Fruit fly (Drosophila melanogaster) whole organism, wandering third instar larva: ENCODE results near the gene mus312.

Experiments
- Abd-B ChIP-seq: fragments of >200 bp; optimal IDR thresholded peaks from 2 replicates; lab custom pipeline; 2017; ENCODE audit warnings: missing biosample characterization, missing genetic modification characterization
- CG32264 ChIP-seq: fragments of 200-800 bp; sonication (Bioruptor generic); optimal IDR thresholded peaks from 2 replicates; lab custom pipeline; 2016; ENCODE audit warnings: missing biosample characterization, missing genetic modification characterization
- CG9705 ChIP-seq: fragments of 200-800 bp; sonication (Bioruptor generic); optimal IDR thresholded peaks from 2 replicates; lab custom pipeline; 2018; ENCODE audit warnings: missing biosample characterization, mild to moderate bottlenecking, missing genetic modification characterization
- CrebA ChIP-seq: fragments of 200-800 bp; sonication (Bioruptor generic); optimal IDR thresholded peaks from 2 replicates; lab custom pipeline; 2016; ENCODE audit warnings: missing biosample characterization, mild to moderate bottlenecking, missing genetic modification characterization, borderline replicate concordance
- Dfd ChIP-seq: fragments of >200 bp; optimal IDR thresholded peaks from 2 replicates; lab custom pipeline; 2017; ENCODE audit warnings: missing biosample characterization, missing genetic modification characterization
- Dif ChIP-seq: fragments of 200-275, 200-300 bp; sonication (Bioruptor generic); optimal IDR thresholded peaks from 2 replicates; lab custom pipeline; 2018; ENCODE audit warnings: missing biosample characterization, missing genetic modification characterization; ENCODE audit not compliant: partially characterized antibody
- GATAd ChIP-seq: sonication (Bioruptor generic); optimal IDR thresholded peaks from 2 replicates; lab custom pipeline; 2016; ENCODE audit warnings: missing biosample characterization, missing genetic modification characterization
- HLH106 ChIP-seq: fragments of 200-800 bp; optimal IDR thresholded peaks from 3 replicates; lab custom pipeline; 2019; ENCODE audit warnings: missing biosample characterization, mild to moderate bottlenecking, missing genetic modification characterization, moderate library complexity
- Hnf4 ChIP-seq: fragments of 200-800 bp; sonication (Bioruptor generic); optimal IDR thresholded peaks from 2 replicates; lab custom pipeline; 2016; ENCODE audit warnings: missing biosample characterization, mild to moderate bottlenecking, missing genetic modification characterization
- Hr78 ChIP-seq: fragments of >200 bp; optimal IDR thresholded peaks from 2 replicates; lab custom pipeline; 2017; ENCODE audit warnings: missing biosample characterization, missing genetic modification characterization
- Hr83 ChIP-seq: fragments of 200-300 bp; sonication (Bioruptor generic); optimal IDR thresholded peaks from 2 replicates; lab custom pipeline; 2016; ENCODE audit warnings: missing biosample characterization, mild to moderate bottlenecking, missing genetic modification characterization, moderate library complexity; ENCODE audit not compliant: poor library complexity, severe bottlenecking
- Jra ChIP-seq: sonication (Bioruptor generic); optimal IDR thresholded peaks from 2 replicates; lab custom pipeline; 2016; ENCODE audit warnings: missing biosample characterization, missing genetic modification characterization
- Mio ChIP-seq: sonication (Bioruptor generic); optimal IDR thresholded peaks from 2 replicates; lab custom pipeline; 2016; ENCODE audit warnings: missing biosample characterization, missing genetic modification characterization
- Myc ChIP-seq: fragments of >200 bp; optimal IDR thresholded peaks from 2 replicates; lab custom pipeline; 2017
- N ChIP-seq: fragments of >200 bp; optimal IDR thresholded peaks from 2 replicates; lab custom pipeline; 2018; ENCODE audit warnings: missing biosample characterization, missing external identifiers, missing genetic modification characterization
- OdsH ChIP-seq: fragments of 200-800 bp; sonication (Bioruptor generic); optimal IDR thresholded peaks from 2 replicates; lab custom pipeline; 2016; ENCODE audit warnings: missing biosample characterization, mild to moderate bottlenecking, missing genetic modification characterization
- Rel ChIP-seq, 2 experiments: fragments of 200-800 bp; sonication (Bioruptor generic) in 1 of 2; optimal IDR thresholded peaks; 2 replicates in 1 of 2; 3 replicates in 1 of 2; lab custom pipeline; 2016 to 2019; ENCODE audit warnings: mild to moderate bottlenecking in 2 of 2, missing biosample characterization in 2 of 2, missing genetic modification characterization in 2 of 2, moderate library complexity in 1 of 2
- Sp1 ChIP-seq: fragments of 200-800 bp; sonication (Bioruptor generic); optimal IDR thresholded peaks from 3 replicates; lab custom pipeline; 2019; ENCODE audit warnings: missing biosample characterization, mild to moderate bottlenecking, missing genetic modification characterization, moderate library complexity
- Vsx2 ChIP-seq: fragments of 200-300, 225-300 bp; sonication (Bioruptor generic); optimal IDR thresholded peaks from 2 replicates; lab custom pipeline; 2018; ENCODE audit warnings: missing biosample characterization, missing genetic modification characterization; ENCODE audit not compliant: partially characterized antibody
- br ChIP-seq: fragments of 200-800 bp; sonication (Bioruptor generic); optimal IDR thresholded peaks from 2 replicates; lab custom pipeline; 2016; ENCODE audit warnings: missing biosample characterization, missing genetic modification characterization
- brk ChIP-seq: fragments of 200-800 bp; sonication (Bioruptor generic); optimal IDR thresholded peaks from 2 replicates; lab custom pipeline; 2016; ENCODE audit warnings: missing biosample characterization, mild to moderate bottlenecking, missing genetic modification characterization
- dl ChIP-seq, 2 experiments: fragments of 175-275, 200-275 bp in 1 of 2; fragments of 200-275 bp in 1 of 2; sonication (Bioruptor generic); optimal IDR thresholded peaks; lab custom pipeline; 2018; ENCODE audit warnings: mild to moderate bottlenecking in 2 of 2, missing biosample characterization in 2 of 2, missing genetic modification characterization in 2 of 2, moderate library complexity in 2 of 2; ENCODE audit not compliant: partially characterized antibody in 2 of 2, insufficient read depth in 1 of 2
- dmrt93B ChIP-seq: fragments of 200-800 bp; sonication (Bioruptor generic); optimal IDR thresholded peaks from 2 replicates; lab custom pipeline; 2018; ENCODE audit warnings: missing biosample characterization, mild to moderate bottlenecking, missing genetic modification characterization
- dsf ChIP-seq: sonication (Bioruptor generic); optimal IDR thresholded peaks from 2 replicates; lab custom pipeline; 2016; ENCODE audit warnings: missing biosample characterization, missing genetic modification characterization, borderline replicate concordance
- ey ChIP-seq: fragments of 200-800 bp; sonication (Bioruptor generic); optimal IDR thresholded peaks from 2 replicates; lab custom pipeline; 2016; ENCODE audit warnings: missing biosample characterization, missing genetic modification characterization
- foxo ChIP-seq, 2 experiments: fragments of 200-800 bp; sonication (Bioruptor generic); optimal IDR thresholded peaks; 2 replicates in 1 of 2; 3 replicates in 1 of 2; lab custom pipeline; 2016 to 2017; ENCODE audit warnings: missing biosample characterization in 2 of 2, missing genetic modification characterization in 2 of 2
- fru ChIP-seq: fragments of 200-800 bp; sonication (Bioruptor generic); optimal IDR thresholded peaks from 3 replicates; lab custom pipeline; 2016; ENCODE audit warnings: missing biosample characterization, mild to moderate bottlenecking, missing genetic modification characterization
- h ChIP-seq: fragments of 200-800 bp; sonication (Bioruptor generic); optimal IDR thresholded peaks from 3 replicates; lab custom pipeline; 2016; ENCODE audit warnings: missing biosample characterization, mild to moderate bottlenecking, missing genetic modification characterization
- jim ChIP-seq: fragments of 175-275, 200-325 bp; sonication (Bioruptor generic); optimal IDR thresholded peaks from 2 replicates; lab custom pipeline; 2016; ENCODE audit warnings: missing biosample characterization, mild to moderate bottlenecking, missing genetic modification characterization
- lola ChIP-seq: fragments of >200 bp; optimal IDR thresholded peaks from 2 replicates; lab custom pipeline; 2017; ENCODE audit warnings: missing biosample characterization, missing genetic modification characterization
- pan ChIP-seq: fragments of >200 bp; optimal IDR thresholded peaks from 2 replicates; lab custom pipeline; 2017
- psq ChIP-seq: fragments of 200-800 bp; sonication (Bioruptor generic); optimal IDR thresholded peaks from 3 replicates; lab custom pipeline; 2017; ENCODE audit warnings: missing biosample characterization, mild to moderate bottlenecking, missing genetic modification characterization, moderate library complexity
- rgr ChIP-seq: fragments of 200-800 bp; sonication (Bioruptor generic); optimal IDR thresholded peaks from 3 replicates; lab custom pipeline; 2016; ENCODE audit warnings: missing biosample characterization, mild to moderate bottlenecking, missing genetic modification characterization
- sage ChIP-seq: fragments of 200-800 bp; sonication (Bioruptor generic); optimal IDR thresholded peaks from 2 replicates; lab custom pipeline; 2016; ENCODE audit warnings: missing biosample characterization, mild to moderate bottlenecking, missing genetic modification characterization
- sv ChIP-seq: fragments of 200-800 bp; sonication (Bioruptor generic); optimal IDR thresholded peaks from 3 replicates; lab custom pipeline; 2016; ENCODE audit warnings: missing biosample characterization, missing genetic modification characterization
- tai ChIP-seq: sonication (Bioruptor generic); optimal IDR thresholded peaks from 2 replicates; lab custom pipeline; 2016; ENCODE audit warnings: missing biosample characterization, missing genetic modification characterization
- usp ChIP-seq: fragments of >200 bp; optimal IDR thresholded peaks from 2 replicates; lab custom pipeline; 2017; ENCODE audit warnings: missing biosample characterization, missing genetic modification characterization
- woc ChIP-seq: sonication (Bioruptor generic); optimal IDR thresholded peaks from 2 replicates; lab custom pipeline; 2016; ENCODE audit warnings: missing biosample characterization, mild to moderate bottlenecking, missing genetic modification characterization

Gene mus312

dm6 chr3L:7344965-7345427 is 16.1 kb downstream of the mus312 start, which contains the start of gene Cln7:
Gene Cln7, minus strand, starts transcription at chr3L:7345183.
- TF ChIP-seq OdsH (GFP tag; lab: Kevin White, UChicago) = peak; percentile 16
- peak; percentile 45 for TF ChIP-seq N
- TF ChIP-seq Dfd (GFP tag; lab: Kevin White, UChicago) = no peak
- peak; percentile 82 for TF ChIP-seq Sp1 (GFP tag; lab: Kevin White, UChicago)
- no peak for TF ChIP-seq brk
- peak; percentile 1 for TF ChIP-seq ey (GFP tag; lab: Kevin White, UChicago)
- TF ChIP-seq h (GFP tag; lab: Kevin White, UChicago) = peak; percentile 62
- TF ChIP-seq dl (GFP tag; optimal IDR thresholded peaks at IDR 0.05; lab: Kevin White, UChicago; ENCODE audit: insufficient read depth in 1 of 2, partially characterized antibody in 2 of 2) = peak in 1 of 2 experiments; percentile 56
- TF ChIP-seq Myc (lab: Kevin White, UChicago) = peak; percentile 22
- TF ChIP-seq usp (GFP tag; lab: Kevin White, UChicago) = no peak
- TF ChIP-seq fru (GFP tag; lab: Kevin White, UChicago) = peak; percentile 52
- peak in 1 of 2 experiments; percentile 43 for TF ChIP-seq foxo (GFP tag; optimal IDR thresholded peaks at IDR 0.05; lab: Kevin White, UChicago)
- TF ChIP-seq Dif = peak; percentile 91
- peak; percentile 48 for TF ChIP-seq HLH106 (tag; lab: Kevin White, UChicago)
- TF ChIP-seq Jra (GFP tag; lab: Kevin White, UChicago) = peak; percentile 14
- TF ChIP-seq Hr78 = no peak
- no peak for TF ChIP-seq Abd-B (GFP tag; lab: Kevin White, UChicago)
- no peak for TF ChIP-seq sv (GFP tag; lab: Kevin White, UChicago)
- no peak for TF ChIP-seq CrebA
- peak; percentile 82 for TF ChIP-seq Hr83 (GFP tag; lab: Kevin White, UChicago)
- TF ChIP-seq pan (lab: Kevin White, UChicago) = no peak
- peak; percentile 69 for TF ChIP-seq rgr (GFP tag; lab: Kevin White, UChicago)
- no peak for TF ChIP-seq Hnf4 (GFP tag; lab: Kevin White, UChicago)
- peak; percentile 5 for TF ChIP-seq jim (GFP tag; lab: Kevin White, UChicago)
- peak; percentile 16 for TF ChIP-seq psq (GFP tag; lab: Kevin White, UChicago)
- no peak for TF ChIP-seq Rel (GFP tag; optimal IDR thresholded peaks at IDR 0.05; lab: Kevin White, UChicago)
- peak; percentile 82 for TF ChIP-seq Rel (tag; optimal IDR thresholded peaks at IDR 0.05; lab: Kevin White, UChicago)
- peak; percentile 81 for TF ChIP-seq br (GFP tag; lab: Kevin White, UChicago)

dm6 chr3L:7346951-7347350 is 18.0 kb downstream of the mus312 start, which contains the start of gene CG14834:
Gene CG14834, minus strand, starts transcription at chr3L:7347123.
- TF ChIP-seq Hr83 (GFP tag; lab: Kevin White, UChicago) (no peak), Jra (GFP tag; lab: Kevin White, UChicago) (no peak), rgr (GFP tag; lab: Kevin White, UChicago) (no peak), fru (GFP tag; lab: Kevin White, UChicago) (no peak)
- TF ChIP-seq, all 38 proteins: peak for 0

- TF ChIP-seq usp (GFP tag; lab: Kevin White, UChicago) = no peak
- peak; percentile 23 for TF ChIP-seq Dif
- TF ChIP-seq Abd-B (GFP tag; lab: Kevin White, UChicago) = no peak
- no peak for TF ChIP-seq Rel (GFP tag; optimal IDR thresholded peaks at IDR 0.05; lab: Kevin White, UChicago)
- peak; percentile 90 for TF ChIP-seq Rel (tag; optimal IDR thresholded peaks at IDR 0.05; lab: Kevin White, UChicago)
- TF ChIP-seq sv (GFP tag; lab: Kevin White, UChicago) = peak; percentile 25
- peak; percentile 24 for TF ChIP-seq HLH106 (tag; lab: Kevin White, UChicago)
- peak; percentile 55 for TF ChIP-seq Sp1 (GFP tag; lab: Kevin White, UChicago)
- no peak for TF ChIP-seq Dfd (GFP tag; lab: Kevin White, UChicago)
- peak; percentile 7 for TF ChIP-seq jim (GFP tag; lab: Kevin White, UChicago)
- TF ChIP-seq br (GFP tag; lab: Kevin White, UChicago) = peak; percentile 50
- TF ChIP-seq dsf (GFP tag; lab: Kevin White, UChicago) = no peak
- peak; percentile 14 for TF ChIP-seq CG9705 (GFP tag; lab: Kevin White, UChicago)
- peak; percentile 87 for TF ChIP-seq Myc (lab: Kevin White, UChicago)
- TF ChIP-seq foxo (GFP tag; optimal IDR thresholded peaks at IDR 0.05; lab: Kevin White, UChicago) = peak in 1 of 2 experiments; percentile 77
- no peak for TF ChIP-seq sage (GFP tag; lab: Kevin White, UChicago)
- peak; percentile 69 for TF ChIP-seq Hnf4 (GFP tag; lab: Kevin White, UChicago)
- no peak for TF ChIP-seq dmrt93B
- no peak for TF ChIP-seq Hr83 (GFP tag; lab: Kevin White, UChicago)
- TF ChIP-seq Mio (GFP tag; lab: Kevin White, UChicago) = no peak
- no peak for TF ChIP-seq dl (GFP tag; optimal IDR thresholded peaks at IDR 0.05; lab: Kevin White, UChicago; ENCODE audit: insufficient read depth in 1 of 2, partially characterized antibody in 2 of 2)
- peak; percentile 69 for TF ChIP-seq h (GFP tag; lab: Kevin White, UChicago)
- no peak for TF ChIP-seq GATAd
- TF ChIP-seq lola (GFP tag; lab: Kevin White, UChicago) = no peak
- no peak for TF ChIP-seq Hr78
- TF ChIP-seq ey (GFP tag; lab: Kevin White, UChicago) = peak; percentile 42
- TF ChIP-seq pan (lab: Kevin White, UChicago) = no peak
- TF ChIP-seq CrebA = no peak
- TF ChIP-seq brk = no peak
- no peak for TF ChIP-seq tai
- TF ChIP-seq CG32264 = no peak
- peak; percentile 82 for TF ChIP-seq woc (GFP tag; lab: Kevin White, UChicago)
- TF ChIP-seq psq (GFP tag; lab: Kevin White, UChicago) = no peak
- peak; percentile 23 for TF ChIP-seq rgr (GFP tag; lab: Kevin White, UChicago)
- no peak for TF ChIP-seq Vsx2 (GFP tag; lab: Kevin White, UChicago)
- TF ChIP-seq Jra (GFP tag; lab: Kevin White, UChicago) = peak; percentile 66
- TF ChIP-seq fru (GFP tag; lab: Kevin White, UChicago) = peak; percentile 63
- peak; percentile 12 for TF ChIP-seq OdsH (GFP tag; lab: Kevin White, UChicago)
These were observed 19.2 kb downstream of the mus312 start, which contains the start of the genes Srp19 and qm for dm6 chr3L:7347984-7348631. Gene Srp19, minus strand, starts transcription at chr3L:7348034. Gene qm, plus strand, starts transcription at chr3L:7348313.
